Fruit fly (Drosophila melanogaster) whole organism, adult: Measurements from ENCODE around the gene CG42671.
A peak's percentile ranks its signal among the peaks of the same experiment; 100 is the strongest.

Experiments used
- CG11617 ChIP-seq: fragments of 200-800 bp; sonication (Bioruptor generic); optimal IDR thresholded peaks from 2 replicates; lab custom pipeline; 2017; ENCODE audit warnings: mild to moderate bottlenecking, missing biosample characterization, missing genetic modification reagents, missing genetic modification characterization
- CG12768 ChIP-seq: fragments of 200-800 bp; sonication (Bioruptor generic); optimal IDR thresholded peaks from 2 replicates; lab custom pipeline; 2017; ENCODE audit warnings: missing biosample characterization, missing genetic modification characterization, mild to moderate bottlenecking, moderate library complexity, missing genetic modification reagents
- CG14711 ChIP-seq: fragments of 200-800 bp; sonication (Bioruptor generic); optimal IDR thresholded peaks from 2 replicates; lab custom pipeline; 2018; ENCODE audit warnings: missing biosample characterization, mild to moderate bottlenecking, missing genetic modification characterization, moderate library complexity
- CG1620 ChIP-seq: fragments of 200-800 bp; sonication (Bioruptor generic); optimal IDR thresholded peaks from 2 replicates; lab custom pipeline; 2016; ENCODE audit warnings: missing biosample characterization, missing genetic modification characterization
- CG33017 ChIP-seq: fragments of 200-800 bp; sonication (Bioruptor generic); optimal IDR thresholded peaks from 2 replicates; lab custom pipeline; 2018; ENCODE audit warnings: missing biosample characterization, mild to moderate bottlenecking, missing genetic modification characterization, moderate library complexity
- CG5204 ChIP-seq: fragments of 200-800 bp; sonication (Bioruptor generic); optimal IDR thresholded peaks from 2 replicates; lab custom pipeline; 2016; ENCODE audit warnings: missing biosample characterization, missing genetic modification characterization
- CG7045 ChIP-seq: fragments of 200-800 bp; sonication (Bioruptor generic); optimal IDR thresholded peaks from 2 replicates; lab custom pipeline; 2017; ENCODE audit warnings: missing biosample characterization, mild to moderate bottlenecking, missing genetic modification characterization
- CG7101 ChIP-seq: fragments of 200-800 bp; sonication (Bioruptor generic); optimal IDR thresholded peaks from 2 replicates; lab custom pipeline; 2018; ENCODE audit warnings: missing biosample characterization, mild to moderate bottlenecking, missing genetic modification characterization, moderate library complexity
- Clk ChIP-seq: fragments of 200-800 bp; sonication (Bioruptor generic); optimal IDR thresholded peaks from 2 replicates; lab custom pipeline; 2017; ENCODE audit warnings: missing biosample characterization, missing genetic modification characterization
- Crg-1 ChIP-seq: fragments of 200-800 bp; sonication (Bioruptor generic); optimal IDR thresholded peaks from 2 replicates; lab custom pipeline; 2016; ENCODE audit warnings: missing biosample characterization, missing genetic modification characterization
- Hr96 ChIP-seq: fragments of 200-800 bp; sonication (Bioruptor generic); optimal IDR thresholded peaks from 2 replicates; lab custom pipeline; 2016; ENCODE audit warnings: missing biosample characterization, missing genetic modification characterization
- Mnt ChIP-seq: fragments of 200-800 bp; sonication (Bioruptor generic); optimal IDR thresholded peaks from 2 replicates; lab custom pipeline; 2016; ENCODE audit warnings: missing biosample characterization, mild to moderate bottlenecking, missing genetic modification characterization
- bab1 ChIP-seq: fragments of 200-800 bp; sonication (Bioruptor generic); optimal IDR thresholded peaks from 3 replicates; lab custom pipeline; 2019; ENCODE audit warnings: missing biosample characterization, mild to moderate bottlenecking, missing genetic modification characterization, moderate library complexity
- cic ChIP-seq: fragments of 200-800 bp; sonication (Bioruptor generic); optimal IDR thresholded peaks from 2 replicates; lab custom pipeline; 2017; ENCODE audit warnings: missing biosample characterization, mild to moderate bottlenecking, missing genetic modification characterization, moderate library complexity
- cnc ChIP-seq, 2 experiments: fragments of >200 bp; optimal IDR thresholded peaks; 2 replicates each; lab custom pipeline; 2017
- kay ChIP-seq: fragments of 200-800 bp; sonication (Bioruptor generic); peaks from one replicate; lab custom pipeline; 2016; ENCODE audit warnings: missing biosample characterization, missing genetic modification characterization, borderline replicate concordance
- ovo ChIP-seq: fragments of 200-800 bp; sonication (Bioruptor generic); optimal IDR thresholded peaks from 2 replicates; lab custom pipeline; 2016; ENCODE audit warnings: missing biosample characterization, missing genetic modification characterization
- pad ChIP-seq: fragments of 200-800 bp; sonication (Bioruptor generic); optimal IDR thresholded peaks from 3 replicates; lab custom pipeline; 2017; ENCODE audit warnings: missing biosample characterization, missing genetic modification characterization, mild to moderate bottlenecking, moderate library complexity, missing genetic modification reagents
- tj ChIP-seq: fragments of 200-800 bp; sonication (Bioruptor generic); optimal IDR thresholded peaks from 3 replicates; lab custom pipeline; 2017; ENCODE audit warnings: missing biosample characterization, mild to moderate bottlenecking, missing genetic modification characterization, moderate library complexity
- toe ChIP-seq: fragments of 200-800 bp; sonication (Bioruptor generic); optimal IDR thresholded peaks from 2 replicates; lab custom pipeline; 2016; ENCODE audit warnings: missing biosample characterization, missing genetic modification characterization

Gene CG42671

DNA sequence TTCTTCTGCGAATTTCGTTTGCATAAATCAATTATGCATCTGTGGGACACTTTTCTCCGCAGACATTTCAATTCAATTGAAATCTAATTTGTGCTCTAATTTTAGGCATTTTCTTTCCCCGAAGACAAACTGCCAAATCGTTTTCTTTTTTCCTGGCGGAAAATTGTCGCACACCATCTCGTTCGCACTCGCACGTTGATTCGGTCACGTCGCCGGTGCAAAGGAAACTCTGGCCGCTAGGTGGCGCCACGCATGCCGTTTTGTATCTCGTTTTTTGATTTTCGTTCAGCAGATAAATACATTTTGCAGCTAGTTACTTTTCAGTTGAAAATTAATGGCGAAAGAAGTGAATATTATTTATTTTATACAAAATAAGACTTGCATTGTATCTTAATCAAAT is 34.0 kb downstream of the CG42671 start:
- TF ChIP-seq toe (no peak), tj (GFP tag; lab: Kevin White, UChicago) (peak; percentile 19), Hr96 (GFP tag; lab: Kevin White, UChicago) (no peak), bab1 (GFP tag; lab: Kevin White, UChicago) (peak; percentile 6), CG7045 (GFP tag; lab: Kevin White, UChicago) (peak; percentile 34)

DNA sequence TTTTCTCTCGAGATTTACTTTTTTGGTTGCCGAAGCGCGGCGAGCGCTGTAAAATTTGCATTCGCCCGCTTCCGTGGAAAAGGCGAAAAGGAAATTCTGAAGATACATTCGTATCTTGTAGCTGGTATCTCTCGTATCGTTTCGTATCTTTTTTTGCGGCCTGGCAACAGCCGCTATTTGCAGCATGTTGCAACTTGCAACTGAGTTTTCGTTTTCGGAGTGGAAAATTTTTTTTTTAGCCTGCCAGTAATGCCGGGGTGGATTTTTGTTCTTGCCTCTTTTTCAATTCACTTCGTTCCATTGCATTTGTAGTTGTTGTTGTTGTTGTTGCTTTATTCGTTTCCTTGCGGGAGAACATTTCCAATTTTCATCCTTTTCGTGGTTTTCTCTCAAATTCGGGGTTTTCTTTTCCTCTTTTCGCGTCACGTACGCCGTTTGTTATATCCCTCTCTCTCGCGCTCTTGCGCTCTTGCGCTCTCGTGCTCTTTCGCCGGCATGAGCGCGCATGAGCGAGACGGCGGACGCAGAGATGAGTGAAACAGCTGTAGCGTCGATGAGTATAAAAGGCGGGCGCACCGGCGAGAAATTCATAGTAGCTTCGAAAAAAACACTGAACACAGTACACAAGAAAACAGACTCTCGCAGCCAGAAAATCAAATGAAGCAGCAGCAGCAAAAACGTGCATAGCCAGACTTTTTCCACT is 37.6 kb downstream of the CG42671 start, which contains the start of gene scyl:
Gene scyl (plus strand): TSS at position 587 of the 703 bp plus-strand sequence.
- TF ChIP-seq CG14711 (tag; lab: Kevin White, UChicago): peak; percentile 37
- TF ChIP-seq kay (GFP tag; lab: Kevin White, UChicago): no peak
- peak; percentile 79 for TF ChIP-seq tj (GFP tag; lab: Kevin White, UChicago)
- TF ChIP-seq CG1620 (GFP tag; lab: Kevin White, UChicago): peak; percentile 9
- TF ChIP-seq ovo (GFP tag; lab: Kevin White, UChicago): peak; percentile 46
- TF ChIP-seq CG7045 (GFP tag; lab: Kevin White, UChicago): no peak
- TF ChIP-seq cnc (optimal IDR thresholded peaks at IDR 0.05; lab: Kevin White, UChicago): no peak
- TF ChIP-seq Crg-1 (GFP tag; lab: Kevin White, UChicago): peak; percentile 54
- TF ChIP-seq CG33017 (tag; lab: Kevin White, UChicago): peak; percentile 51
- TF ChIP-seq CG12768: peak; percentile 74
- no peak for TF ChIP-seq Clk (GFP tag; lab: Kevin White, UChicago)
- no peak for TF ChIP-seq CG5204
- peak; percentile 39 for TF ChIP-seq pad (GFP tag; lab: Kevin White, UChicago)
- TF ChIP-seq CG11617 (GFP tag; lab: Kevin White, UChicago): peak; percentile 35
- peak; percentile 82 for TF ChIP-seq bab1 (GFP tag; lab: Kevin White, UChicago)
- TF ChIP-seq Mnt: peak; percentile 92
- no peak for TF ChIP-seq toe
- peak; percentile 54 for TF ChIP-seq CG7101
- peak; percentile 73 for TF ChIP-seq cic (GFP tag; lab: Kevin White, UChicago)
- TF ChIP-seq Hr96 (GFP tag; lab: Kevin White, UChicago): peak; percentile 44

DNA sequence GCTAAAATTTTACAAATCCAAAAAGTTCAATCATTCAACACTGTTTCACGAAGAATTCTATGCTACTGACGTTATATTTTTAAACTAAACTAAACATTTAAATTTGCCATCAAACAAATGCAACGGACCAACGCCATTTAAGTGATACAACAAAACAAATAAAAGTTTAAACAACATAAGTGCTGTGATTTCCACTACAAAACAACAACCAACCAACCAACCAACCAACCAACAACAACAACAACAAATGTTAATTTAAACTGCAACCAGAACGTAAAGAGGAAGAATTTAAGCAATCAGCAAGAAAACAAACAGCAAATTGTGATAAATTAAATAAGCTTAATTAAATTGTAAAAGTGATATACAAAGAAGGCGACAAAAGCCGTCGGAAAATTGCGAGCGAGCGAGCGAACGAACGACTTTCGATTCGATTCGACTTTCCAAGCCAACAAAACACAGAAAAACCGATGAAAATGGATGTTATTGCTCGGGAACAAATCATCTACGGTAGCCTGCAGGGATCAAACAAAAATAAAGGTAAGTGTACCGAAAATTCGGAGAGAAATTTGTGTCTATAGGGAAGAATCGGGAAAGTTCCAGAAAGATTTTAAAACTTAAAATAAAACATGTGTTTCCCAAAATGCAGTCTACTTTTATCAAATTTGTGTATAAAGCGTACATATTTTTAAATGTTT is 38.3 kb downstream of the CG42671 start:
- no peak for TF ChIP-seq ovo (GFP tag; lab: Kevin White, UChicago)
- TF ChIP-seq cnc (optimal IDR thresholded peaks at IDR 0.05; lab: Kevin White, UChicago): no peak
- TF ChIP-seq toe: no peak
- TF ChIP-seq CG5204: peak; percentile 2
- TF ChIP-seq tj (GFP tag; lab: Kevin White, UChicago): peak; percentile 47
- TF ChIP-seq CG7101: no peak
- TF ChIP-seq CG7045 (GFP tag; lab: Kevin White, UChicago): no peak
- TF ChIP-seq pad (GFP tag; lab: Kevin White, UChicago): no peak
- no peak for TF ChIP-seq kay (GFP tag; lab: Kevin White, UChicago)
- no peak for TF ChIP-seq CG12768
- TF ChIP-seq Mnt: no peak
- peak; percentile 23 for TF ChIP-seq Crg-1 (GFP tag; lab: Kevin White, UChicago)
- TF ChIP-seq CG1620 (GFP tag; lab: Kevin White, UChicago): no peak
- TF ChIP-seq cic (GFP tag; lab: Kevin White, UChicago): no peak
- TF ChIP-seq CG11617 (GFP tag; lab: Kevin White, UChicago): peak; percentile 8

DNA sequence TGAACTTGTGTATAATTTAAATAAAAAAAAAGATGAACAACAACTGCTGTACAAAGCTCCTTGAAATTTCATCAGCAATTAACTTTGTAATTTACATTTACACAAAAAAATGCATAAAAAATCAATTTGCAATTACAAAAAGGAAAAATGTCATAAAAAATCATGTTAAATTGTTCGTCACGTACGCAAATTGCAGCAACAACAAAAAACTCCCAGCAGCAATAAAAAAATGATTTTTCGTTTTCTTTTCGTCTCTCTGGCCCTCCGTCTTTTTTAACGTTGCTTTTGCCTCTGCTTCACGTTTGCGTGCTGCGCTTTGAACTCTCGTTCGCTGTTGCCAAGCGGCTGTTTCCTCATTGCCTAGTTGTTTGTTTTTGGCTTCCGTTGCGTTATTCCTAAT is 38.8 kb downstream of the CG42671 start:
- TF ChIP-seq CG12768 (no peak), CG33017 (tag; lab: Kevin White, UChicago) (no peak), pad (GFP tag; lab: Kevin White, UChicago) (no peak), Hr96 (GFP tag; lab: Kevin White, UChicago) (no peak), CG5204 (no peak), kay (GFP tag; lab: Kevin White, UChicago) (no peak)

DNA sequence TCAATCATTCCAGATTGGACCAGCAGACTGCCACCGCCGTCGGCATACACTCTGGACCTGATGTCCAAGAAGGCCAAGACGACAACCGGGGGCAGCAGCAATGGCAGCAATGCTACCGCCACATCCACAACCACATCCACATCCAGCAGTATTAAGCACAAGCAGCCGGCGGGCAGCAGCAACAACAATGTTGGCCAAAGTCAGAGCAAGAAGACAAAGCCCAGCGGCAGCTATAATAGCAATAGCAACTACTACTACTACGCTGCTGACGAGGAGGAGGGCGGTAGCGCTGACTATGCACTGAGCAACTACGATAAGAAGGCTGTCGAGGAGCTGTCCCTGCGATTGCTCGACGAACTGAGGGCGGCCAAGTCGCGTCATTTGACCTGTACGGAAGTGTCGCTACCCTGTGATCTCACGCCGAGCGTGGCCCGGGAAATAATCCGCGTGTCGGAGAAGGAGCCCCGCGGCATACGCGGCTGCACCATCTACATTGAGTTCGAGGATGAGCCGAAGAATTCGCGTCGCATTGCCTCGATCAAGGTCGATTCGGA is 39.5 kb downstream of the CG42671 start:
- TF ChIP-seq cic (GFP tag; lab: Kevin White, UChicago) (peak; percentile 5), tj (GFP tag; lab: Kevin White, UChicago) (peak; percentile 27), CG12768 (no peak), toe (no peak)

DNA sequence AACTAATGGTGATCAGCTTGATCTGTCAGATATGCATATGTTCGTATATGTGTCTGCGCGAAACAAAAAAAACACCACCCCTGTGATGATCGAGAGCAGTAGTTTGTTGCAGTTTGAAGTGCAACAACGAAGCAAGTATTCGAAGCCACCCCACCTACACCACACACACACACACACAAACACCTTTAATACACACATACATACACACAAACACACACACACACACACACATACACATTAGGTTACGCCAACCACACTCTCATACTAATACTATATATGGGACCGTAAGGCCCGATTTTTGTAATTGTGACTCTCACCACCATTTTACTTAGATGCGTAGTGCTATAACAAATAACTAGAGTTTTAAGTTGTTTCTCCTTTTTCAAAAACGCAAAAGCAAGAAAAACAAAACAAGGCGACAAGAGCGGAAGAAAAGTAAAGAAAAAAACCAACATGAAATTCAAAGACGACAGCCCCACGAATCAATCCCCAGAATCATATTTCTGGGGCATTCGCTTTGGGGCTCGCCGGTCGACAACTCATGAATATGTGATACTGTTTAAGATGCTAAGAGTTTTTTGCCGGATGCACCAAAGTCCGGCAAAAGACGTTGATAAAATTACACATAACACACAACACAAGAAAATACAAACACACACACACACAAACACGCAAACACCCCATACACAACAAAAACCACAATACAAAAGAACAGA is 40.3 kb downstream of the CG42671 start:
- TF ChIP-seq Crg-1 (GFP tag; lab: Kevin White, UChicago) (peak; percentile 1), toe (no peak)
